Worm (Caenorhabditis elegans): ENCODE measurements around the gene gcy-6.

DNA sequence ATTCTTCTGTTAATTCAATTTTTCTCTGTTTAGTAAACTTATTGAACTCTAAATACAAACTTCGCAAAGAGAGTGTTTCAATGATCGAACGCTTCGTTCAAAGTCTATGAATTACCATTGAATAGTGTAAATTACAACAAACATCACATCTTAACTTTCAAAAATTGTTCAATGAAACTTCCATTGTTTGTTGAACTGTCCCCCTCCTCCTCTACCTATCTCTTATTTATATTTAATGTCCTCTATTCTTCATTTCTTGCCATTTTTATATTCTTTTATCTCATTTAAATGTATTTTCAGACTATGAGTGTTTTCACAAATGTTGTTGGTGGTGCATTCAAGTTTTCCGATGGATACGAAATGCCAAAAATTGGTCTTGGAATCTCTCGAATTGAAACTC, 25.3 kb upstream of the gcy-6 start, which contains the start of gene K07C5.2:
- TF ChIP-seq isw-1 (GFP tag; IDR thresholded peaks at IDR 0.05) = no peak
- TF ChIP-seq nhr-77 (tag; optimal IDR thresholded peaks at IDR 0.05) = no peak
- no peak for TF ChIP-seq ama-1 (optimal IDR thresholded peaks at IDR 0.05)
- no peak for TF ChIP-seq ceh-88 (GFP tag; IDR thresholded peaks at IDR 0.05)
- no peak for TF ChIP-seq snpc-4 (tag; optimal IDR thresholded peaks at IDR 0.05)
- no peak for TF ChIP-seq ztf-4 (tag; optimal IDR thresholded peaks at IDR 0.05)
- no peak for TF ChIP-seq nhr-11 (tag; optimal IDR thresholded peaks at IDR 0.05)

Measured in whole organism, L1 larva.